Worm (Caenorhabditis elegans): ENCODE measurements around the gene tag-30.

tag-30 gene

DNA sequence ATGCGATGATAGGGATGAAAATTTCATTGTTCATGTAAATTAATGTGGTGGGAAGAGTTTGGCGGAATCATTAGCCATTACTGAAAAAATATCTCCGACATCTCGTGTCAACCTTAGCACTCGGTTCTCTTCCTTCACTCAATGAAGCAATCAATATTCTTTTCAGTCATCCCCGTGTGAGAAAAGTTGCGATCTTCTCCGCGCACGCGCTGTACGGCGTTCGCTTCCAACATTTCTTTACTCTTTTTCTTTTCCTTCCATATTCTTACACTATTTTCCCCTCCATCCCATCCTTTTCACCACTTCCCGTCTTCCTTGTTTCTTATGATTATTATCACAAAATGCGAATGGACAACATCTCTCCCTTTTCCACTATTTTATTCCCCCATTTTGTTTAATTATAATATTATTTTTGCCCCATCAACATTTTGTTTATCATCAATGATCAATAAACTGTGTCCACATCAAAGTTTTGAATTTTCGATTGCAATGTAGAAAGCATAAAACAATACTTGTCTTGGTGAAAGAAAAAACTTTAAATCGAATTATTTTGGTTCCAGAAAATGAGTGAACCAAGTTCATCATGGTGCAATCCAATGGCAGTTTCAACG is 5.1 kb upstream of the tag-30 start, which contains the start of gene mob-1:
mob-1 (plus strand) TSS at position 561 of the 611 bp plus-strand sequence.
- TF ChIP-seq nhr-10 (tag; optimal IDR thresholded peaks at IDR 0.05) (no peak), elt-3 (tag; optimal IDR thresholded peaks at IDR 0.05) (no peak), nhr-25 (tag; optimal IDR thresholded peaks at IDR 0.05) (peak; percentile 15), sem-4 (tag; optimal IDR thresholded peaks at IDR 0.05) (no peak), unc-55 (GFP tag; optimal IDR thresholded peaks at IDR 0.05) (peak; percentile 49), snpc-4 (tag; optimal IDR thresholded peaks at IDR 0.05) (no peak), blmp-1 (tag; optimal IDR thresholded peaks at IDR 0.05; ENCODE audit: insufficient read depth) (peak; percentile 8), crh-2 (tag; optimal IDR thresholded peaks at IDR 0.05) (peak; percentile 24), nhr-21 (tag; optimal IDR thresholded peaks at IDR 0.05) (peak; percentile 10)

DNA sequence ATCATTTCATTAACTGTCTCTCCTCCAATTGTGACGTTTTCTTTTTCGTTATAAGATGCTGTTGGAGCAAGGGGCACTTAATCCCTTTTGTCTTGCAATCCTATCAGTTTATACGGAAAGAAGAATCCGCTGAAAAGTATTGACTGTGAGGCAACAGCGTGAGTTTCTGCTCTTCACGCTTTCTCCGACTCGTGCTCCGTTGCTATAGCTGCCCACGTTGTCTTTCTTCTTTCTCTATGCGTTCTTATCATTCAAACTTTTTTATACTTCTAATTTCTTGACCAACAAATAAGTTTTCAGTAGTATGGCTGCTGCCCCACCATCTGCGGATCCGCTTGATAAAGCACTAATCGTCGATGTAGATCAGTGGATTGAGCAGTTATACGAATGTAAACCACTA is 3.2 kb upstream of the tag-30 start, which contains the start of gene let-92:
let-92 (plus strand) TSS at position 301 of the 400 bp plus-strand sequence.
- TF ChIP-seq Y55F3AM.14 (GFP tag; optimal IDR thresholded peaks at IDR 0.05) (no peak), lin-13 (GFP tag; optimal IDR thresholded peaks at IDR 0.05) (no peak)

DNA sequence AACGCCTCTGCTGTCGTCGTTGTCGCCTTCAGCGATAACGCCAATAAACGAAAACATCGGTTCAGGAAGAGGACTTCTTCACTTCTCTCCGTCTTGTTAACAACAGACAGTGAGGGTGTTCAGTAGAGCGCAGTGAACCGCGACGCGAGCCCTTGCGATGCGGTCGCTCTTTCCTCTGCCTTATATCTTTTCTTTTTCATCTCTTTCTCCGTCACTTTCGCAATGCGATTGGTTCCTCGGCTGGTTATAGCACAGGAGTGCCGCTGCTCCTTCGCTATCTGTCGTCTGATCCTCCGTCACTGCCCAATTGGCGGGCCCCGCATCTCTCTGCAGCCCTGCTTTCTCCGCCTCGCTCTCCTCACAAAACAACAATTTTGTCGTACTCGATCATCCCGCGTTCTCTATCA is 2.2 kb upstream of the tag-30 start:
- TF ChIP-seq F13H6.1 (tag; optimal IDR thresholded peaks at IDR 0.05) (peak; percentile 78), fos-1 (tag; optimal IDR thresholded peaks at IDR 0.05) (peak; percentile 46), sma-3 (GFP tag; optimal IDR thresholded peaks at IDR 0.05) (peak; percentile 26), mdl-1 (tag; optimal IDR thresholded peaks at IDR 0.05) (peak in 1 of 2 experiments; percentile 55), ceh-82 (tag; optimal IDR thresholded peaks at IDR 0.05) (no peak), nhr-237 (tag; optimal IDR thresholded peaks at IDR 0.05) (no peak), nhr-6 (tag; optimal IDR thresholded peaks at IDR 0.05) (peak; percentile 16), egl-27 (tag; optimal IDR thresholded peaks at IDR 0.05) (peak; percentile 60), R02D3.7 (tag; optimal IDR thresholded peaks at IDR 0.05) (no peak), nhr-11 (tag; optimal IDR thresholded peaks at IDR 0.05) (no peak), lin-39 (tag; optimal IDR thresholded peaks at IDR 0.05) (no peak), dmd-4 (tag; optimal IDR thresholded peaks at IDR 0.05) (no peak), ztf-1 (GFP tag; conservative IDR thresholded peaks at IDR 0.05) (no peak), ceh-16 (tag; optimal IDR thresholded peaks at IDR 0.05) (no peak), mab-5 (tag; optimal IDR thresholded peaks at IDR 0.05) (peak; percentile 42), skn-1 (tag; optimal IDR thresholded peaks at IDR 0.05) (no peak), ama-1 (optimal IDR thresholded peaks at IDR 0.05) (no peak), lin-11 (tag; optimal IDR thresholded peaks at IDR 0.05) (peak; percentile 92), nhr-21 (tag; optimal IDR thresholded peaks at IDR 0.05) (no peak), unc-39 (tag; optimal IDR thresholded peaks at IDR 0.05) (no peak), nhr-12 (tag; optimal IDR thresholded peaks at IDR 0.05) (no peak), alr-1 (tag; optimal IDR thresholded peaks at IDR 0.05) (no peak), nhr-10 (tag; optimal IDR thresholded peaks at IDR 0.05) (no peak), unc-55 (GFP tag; optimal IDR thresholded peaks at IDR 0.05) (peak; percentile 93), sma-9 (GFP tag; optimal IDR thresholded peaks at IDR 0.05) (peak; percentile 72), sma-9 (tag; optimal IDR thresholded peaks at IDR 0.05) (no peak), sem-4 (tag; optimal IDR thresholded peaks at IDR 0.05) (no peak), blmp-1 (tag; optimal IDR thresholded peaks at IDR 0.05; ENCODE audit: insufficient read depth) (no peak), lsy-2 (tag; optimal IDR thresholded peaks at IDR 0.05) (peak; percentile 38 to 78), ZK546.5 (tag; optimal IDR thresholded peaks at IDR 0.05) (no peak), unc-62 (GFP tag; optimal IDR thresholded peaks at IDR 0.05) (no peak), Y55F3AM.14 (GFP tag; optimal IDR thresholded peaks at IDR 0.05) (peak; percentile 43), elt-3 (tag; optimal IDR thresholded peaks at IDR 0.05) (no peak), mbf-1 (tag; optimal IDR thresholded peaks at IDR 0.05) (no peak), nhr-129 (tag; optimal IDR thresholded peaks at IDR 0.05) (peak; percentile 94), elt-1 (tag; optimal IDR thresholded peaks at IDR 0.05) (no peak), ztf-4 (tag; optimal IDR thresholded peaks at IDR 0.05) (no peak), ztf-11 (tag; optimal IDR thresholded peaks at IDR 0.05) (no peak), gmeb-1 (tag; optimal IDR thresholded peaks at IDR 0.05) (no peak), C34F6.9 (tag; optimal IDR thresholded peaks at IDR 0.05) (peak; percentile 91), nhr-23 (tag; optimal IDR thresholded peaks at IDR 0.05) (no peak), aly-2 (tag; optimal IDR thresholded peaks at IDR 0.05) (no peak), peb-1 (tag; optimal IDR thresholded peaks at IDR 0.05) (no peak), nhr-77 (tag; optimal IDR thresholded peaks at IDR 0.05) (no peak), lin-13 (GFP tag; optimal IDR thresholded peaks at IDR 0.05) (peak; percentile 77), snpc-4 (tag; optimal IDR thresholded peaks at IDR 0.05) (peak; percentile 56), crh-2 (tag; optimal IDR thresholded peaks at IDR 0.05) (peak; percentile 58), nhr-25 (tag; optimal IDR thresholded peaks at IDR 0.05) (peak; percentile 2), zag-1 (tag; optimal IDR thresholded peaks at IDR 0.05) (peak; percentile 90)
